Fruit fly (Drosophila melanogaster) whole organism, prepupa: ENCODE measurements around the gene Ldh.

ENCODE experiments used
- Blimp-1 ChIP-seq: fragments of 200-800 bp; sonication (Bioruptor generic); optimal IDR thresholded peaks from 3 replicates; lab custom pipeline; 2017; ENCODE audit warnings: missing biosample characterization, missing genetic modification characterization, mild to moderate bottlenecking, moderate library complexity, missing genetic modification reagents
- CG10631 ChIP-seq: fragments of 200-800 bp; sonication (Bioruptor generic); optimal IDR thresholded peaks from 2 replicates; lab custom pipeline; 2016; ENCODE audit warnings: missing biosample characterization, missing genetic modification characterization
- CG10669 ChIP-seq: fragments of 200-800 bp; sonication (Bioruptor generic); optimal IDR thresholded peaks from 3 replicates; lab custom pipeline; 2018; ENCODE audit warnings: missing biosample characterization, mild to moderate bottlenecking, missing genetic modification characterization, moderate library complexity
- CG11294 ChIP-seq: fragments of 200-800 bp; sonication (Bioruptor generic); IDR thresholded peaks from 2 replicates; pipeline ENCODE4 v1.3.6; 2022; ENCODE audit warnings: missing biosample characterization, missing genetic modification characterization
- CG11762 ChIP-seq: fragments of 200-800 bp; sonication (Bioruptor generic); optimal IDR thresholded peaks from 3 replicates; lab custom pipeline; 2016; ENCODE audit warnings: missing biosample characterization, missing genetic modification characterization; ENCODE audit not compliant: insufficient read depth
- CG15336 ChIP-seq: fragments of 200-800 bp; sonication (Bioruptor generic); IDR thresholded peaks from 2 replicates; pipeline ENCODE4 v1.3.6; 2022; ENCODE audit warnings: missing biosample characterization, missing genetic modification characterization
- CG16779 ChIP-seq: fragments of 200-800 bp; sonication (Bioruptor generic); optimal IDR thresholded peaks from 3 replicates; lab custom pipeline; 2017; ENCODE audit warnings: missing biosample characterization, mild to moderate bottlenecking, missing genetic modification characterization
- CG31627 ChIP-seq: fragments of 200-800 bp; sonication (Bioruptor generic); optimal IDR thresholded peaks from 3 replicates; lab custom pipeline; 2016; ENCODE audit warnings: missing biosample characterization, missing genetic modification characterization
- CG32006 ChIP-seq: fragments of 200-800 bp; sonication (Bioruptor generic); optimal IDR thresholded peaks from 3 replicates; lab custom pipeline; 2017; ENCODE audit warnings: missing biosample characterization, mild to moderate bottlenecking, missing genetic modification characterization
- CG34406 ChIP-seq: fragments of 200-800 bp; sonication (Bioruptor generic); optimal IDR thresholded peaks from 3 replicates; lab custom pipeline; 2016; ENCODE audit warnings: missing biosample characterization, missing genetic modification characterization
- CG4318 ChIP-seq: fragments of 200-800 bp; sonication (Bioruptor generic); optimal IDR thresholded peaks from 3 replicates; lab custom pipeline; 2017; ENCODE audit warnings: missing biosample characterization, mild to moderate bottlenecking, missing genetic modification characterization
- CG6163 ChIP-seq: fragments of 200-800 bp; sonication (Bioruptor generic); IDR thresholded peaks from 3 replicates; pipeline ENCODE4 v1.3.6; 2022; ENCODE audit warnings: missing biosample characterization, missing genetic modification characterization
- CG6276 ChIP-seq: fragments of 200-800 bp; sonication (Bioruptor generic); optimal IDR thresholded peaks from 2 replicates; lab custom pipeline; 2017; ENCODE audit warnings: missing biosample characterization, mild to moderate bottlenecking, missing genetic modification characterization
- CG6792 ChIP-seq: fragments of 200-800 bp; sonication (Bioruptor generic); optimal IDR thresholded peaks from 3 replicates; lab custom pipeline; 2016; ENCODE audit warnings: missing biosample characterization, missing genetic modification characterization
- CG6808 ChIP-seq: fragments of 200-800 bp; sonication (Bioruptor generic); optimal IDR thresholded peaks from 3 replicates; lab custom pipeline; 2017; ENCODE audit warnings: missing biosample characterization, missing genetic modification characterization, mild to moderate bottlenecking, moderate library complexity, missing genetic modification reagents
- CG8119 ChIP-seq: fragments of 200-800 bp; sonication (Bioruptor generic); IDR thresholded peaks from 3 replicates; pipeline ENCODE4 v1.3.6; 2022; ENCODE audit warnings: missing biosample characterization, missing genetic modification characterization
- CG8632 ChIP-seq: fragments of 200-800 bp; sonication (Bioruptor generic); optimal IDR thresholded peaks from 3 replicates; lab custom pipeline; 2016; ENCODE audit warnings: missing biosample characterization, missing genetic modification characterization
- CG9139 ChIP-seq: fragments of 200-800 bp; sonication (Bioruptor generic); optimal IDR thresholded peaks from 3 replicates; lab custom pipeline; 2017; ENCODE audit warnings: missing biosample characterization, mild to moderate bottlenecking, missing genetic modification characterization
- Eip75B ChIP-seq: fragments of 200-800 bp; sonication (Bioruptor generic); optimal IDR thresholded peaks from 3 replicates; lab custom pipeline; 2016; ENCODE audit warnings: missing biosample characterization, missing genetic modification characterization
- Eip78C ChIP-seq: fragments of 200-800 bp; sonication (Bioruptor generic); peaks from one replicate; lab custom pipeline; 2016; ENCODE audit warnings: missing biosample characterization, missing genetic modification characterization
- Ets21C ChIP-seq: fragments of 200-800 bp; sonication (Bioruptor generic); optimal IDR thresholded peaks from 3 replicates; lab custom pipeline; 2016; ENCODE audit warnings: missing biosample characterization, missing genetic modification characterization
- Hr38 ChIP-seq: sonication (Bioruptor generic); optimal IDR thresholded peaks from 2 replicates; lab custom pipeline; 2016; ENCODE audit warnings: missing biosample characterization, missing genetic modification characterization
- Hr39 ChIP-seq: fragments of 200-800 bp; sonication (Bioruptor generic); optimal IDR thresholded peaks from 2 replicates; lab custom pipeline; 2016; ENCODE audit warnings: missing biosample characterization, missing genetic modification characterization
- Hr4 ChIP-seq: fragments of 200-800 bp; sonication (Bioruptor generic); optimal IDR thresholded peaks from 3 replicates; lab custom pipeline; 2016; ENCODE audit warnings: missing biosample characterization, missing genetic modification characterization
- Met ChIP-seq: fragments of 200-800 bp; sonication (Bioruptor generic); optimal IDR thresholded peaks from 3 replicates; lab custom pipeline; 2016; ENCODE audit warnings: missing biosample characterization, missing genetic modification characterization
- OdsH ChIP-seq: fragments of 200-800 bp; sonication (Bioruptor generic); optimal IDR thresholded peaks from 3 replicates; lab custom pipeline; 2016; ENCODE audit warnings: missing biosample characterization, missing genetic modification characterization
- Sox14 ChIP-seq: fragments of 200-800 bp; sonication (Bioruptor generic); optimal IDR thresholded peaks from 3 replicates; lab custom pipeline; 2016; ENCODE audit warnings: missing biosample characterization, missing genetic modification characterization
- Sox15 ChIP-seq: fragments of 200-800 bp; sonication (Bioruptor generic); optimal IDR thresholded peaks from 3 replicates; lab custom pipeline; 2016; ENCODE audit warnings: missing biosample characterization, missing genetic modification characterization
- achi ChIP-seq: fragments of 200-800 bp; sonication (Bioruptor generic); optimal IDR thresholded peaks from 3 replicates; lab custom pipeline; 2016; ENCODE audit warnings: missing biosample characterization, missing genetic modification characterization
- dac ChIP-seq: fragments of 200-800 bp; sonication (Bioruptor generic); optimal IDR thresholded peaks from 2 replicates; lab custom pipeline; 2017; ENCODE audit warnings: missing biosample characterization, mild to moderate bottlenecking, missing genetic modification characterization
- eg ChIP-seq: fragments of 200-800 bp; sonication (Bioruptor generic); IDR thresholded peaks from 3 replicates; pipeline ENCODE4 v1.3.6; 2022; ENCODE audit warnings: missing biosample characterization, missing genetic modification characterization
- fd85E ChIP-seq: fragments of 200-800 bp; sonication (Bioruptor generic); optimal IDR thresholded peaks from 3 replicates; lab custom pipeline; 2016; ENCODE audit warnings: missing biosample characterization, missing genetic modification characterization
- fkh ChIP-seq: fragments of 200-800 bp; sonication (Bioruptor generic); optimal IDR thresholded peaks from 3 replicates; lab custom pipeline; 2017; ENCODE audit warnings: missing biosample characterization, mild to moderate bottlenecking, missing genetic modification characterization, moderate library complexity
- net ChIP-seq: fragments of 200-800 bp; sonication (Bioruptor generic); optimal IDR thresholded peaks from 3 replicates; lab custom pipeline; 2016; ENCODE audit warnings: missing biosample characterization, missing genetic modification characterization
- pdm3 ChIP-seq: fragments of 200-800 bp; sonication (Bioruptor generic); optimal IDR thresholded peaks from 3 replicates; lab custom pipeline; 2016; ENCODE audit warnings: missing biosample characterization, missing genetic modification characterization
- salr ChIP-seq, 2 experiments: fragments of 200-800 bp; sonication (Bioruptor generic); optimal IDR thresholded peaks; 3 replicates each; lab custom pipeline; 2016 to 2018; ENCODE audit warnings: missing biosample characterization in 2 of 2, missing genetic modification characterization in 2 of 2, mild to moderate bottlenecking in 1 of 2
- spab ChIP-seq: fragments of 200-800 bp; sonication (Bioruptor generic); optimal IDR thresholded peaks from 2 replicates; lab custom pipeline; 2017; ENCODE audit warnings: missing biosample characterization, mild to moderate bottlenecking, missing genetic modification characterization, missing genetic modification reagents
- topi ChIP-seq: fragments of 200-800 bp; sonication (Bioruptor generic); optimal IDR thresholded peaks from 3 replicates; lab custom pipeline; 2016; ENCODE audit warnings: missing biosample characterization, missing genetic modification characterization

Gene Ldh

dm6 chr3L:6263896-6264841 is 1.7 kb upstream of the Ldh start (continued):
- TF ChIP-seq Hr4 (no peak), pdm3 (GFP tag; lab: Kevin White, UChicago) (peak; percentile 35), CG16779 (no peak), CG4318 (GFP tag; lab: Kevin White, UChicago) (no peak), CG6792 (GFP tag; lab: Kevin White, UChicago) (no peak), CG9139 (GFP tag; lab: Kevin White, UChicago) (no peak), Hr39 (GFP tag; lab: Kevin White, UChicago) (peak; percentile 65), Eip75B (GFP tag; lab: Kevin White, UChicago) (peak; percentile 73), OdsH (GFP tag; lab: Kevin White, UChicago) (no peak), Blimp-1 (GFP tag; lab: Kevin White, UChicago) (peak; percentile 65), topi (GFP tag; lab: Kevin White, UChicago) (peak; percentile 40), CG31627 (GFP tag; lab: Kevin White, UChicago) (peak; percentile 69), CG10631 (GFP tag; lab: Kevin White, UChicago) (no peak), Sox15 (no peak), CG6163 (GFP tag; lab: Robert Waterston, UW) (peak; percentile 26; the same call in 1 of the 3 replicates), CG34406 (GFP tag; lab: Kevin White, UChicago) (no peak), CG8632 (GFP tag; lab: Kevin White, UChicago) (no peak), Hr38 (no peak), eg (GFP tag; lab: Robert Waterston, UW) (no peak), CG10669 (GFP tag; lab: Kevin White, UChicago) (no peak), dac (GFP tag; lab: Kevin White, UChicago) (peak; percentile 5), fd85E (no peak), Ets21C (GFP tag; lab: Kevin White, UChicago) (peak; percentile 38), achi (GFP tag; lab: Kevin White, UChicago) (no peak), CG32006 (GFP tag; lab: Kevin White, UChicago) (no peak), CG11762 (GFP tag; lab: Kevin White, UChicago) (no peak), CG15336 (GFP tag; lab: Robert Waterston, UW) (no peak), Sox14 (GFP tag; lab: Kevin White, UChicago) (peak; percentile 25)

dm6 chr3L:6263470-6263869 is 976 bp upstream of the Ldh start:
- peak; percentile 82 for TF ChIP-seq Hr4
- no peak for TF ChIP-seq Met (GFP tag; lab: Kevin White, UChicago)
- TF ChIP-seq achi (GFP tag; lab: Kevin White, UChicago), result peak; percentile 4
- peak; percentile 72 for TF ChIP-seq CG15336 (GFP tag; lab: Robert Waterston, UW)
- TF ChIP-seq Eip78C, result peak; percentile 58
- TF ChIP-seq dac (GFP tag; lab: Kevin White, UChicago), result peak; percentile 12
- peak; percentile 81 for TF ChIP-seq CG32006 (GFP tag; lab: Kevin White, UChicago)
- no peak for TF ChIP-seq CG6808 (GFP tag; lab: Kevin White, UChicago)
- TF ChIP-seq CG10631 (GFP tag; lab: Kevin White, UChicago), result no peak
- peak in 1 of 2 experiments; percentile 47 for TF ChIP-seq salr (GFP tag; optimal IDR thresholded peaks at IDR 0.05; lab: Kevin White, UChicago)
- TF ChIP-seq CG6276 (GFP tag; lab: Kevin White, UChicago), result peak; percentile 39
- peak; percentile 56 for TF ChIP-seq CG4318 (GFP tag; lab: Kevin White, UChicago)
- TF ChIP-seq CG8119 (GFP tag; lab: Robert Waterston, UW), result peak; percentile 71
- no peak for TF ChIP-seq Hr38
- TF ChIP-seq CG11294 (GFP tag; lab: Robert Waterston, UW), result no peak
- TF ChIP-seq eg (GFP tag; lab: Robert Waterston, UW), result peak; percentile 37; the same call in 1 of the 3 replicates
- no peak for TF ChIP-seq Blimp-1 (GFP tag; lab: Kevin White, UChicago)
- peak; percentile 4 for TF ChIP-seq OdsH (GFP tag; lab: Kevin White, UChicago)
- TF ChIP-seq net (GFP tag; lab: Kevin White, UChicago), result peak; percentile 17
- TF ChIP-seq CG6163 (GFP tag; lab: Robert Waterston, UW), result no peak
- TF ChIP-seq fkh (GFP tag; lab: Kevin White, UChicago), result no peak
- no peak for TF ChIP-seq spab (GFP tag; lab: Kevin White, UChicago)
- no peak for TF ChIP-seq pdm3 (GFP tag; lab: Kevin White, UChicago)
